Worm (Caenorhabditis elegans) whole organism, L4 larva: ENCODE measurements around the gene C30B5.6.

Experiments
- D1046.2 ChIP-seq: fragments of 200-800 bp; sonication (Bioruptor generic); IDR thresholded peaks from 2 replicates; pipeline ENCODE4 v1.3.6; 2022; ENCODE audit warnings: missing genetic modification characterization, missing compliant biosample characterization
- F37D6.2 ChIP-seq: sonication (generic microtip); optimal IDR thresholded peaks from 2 replicates; lab custom pipeline; 2016; ENCODE audit warnings: mild to moderate bottlenecking, missing genetic modification characterization, missing compliant biosample characterization
- F44E2.7 ChIP-seq: fragments of 200-800 bp; sonication (Bioruptor generic); IDR thresholded peaks from 2 replicates; pipeline ENCODE4 v2.1.2; 2022; ENCODE audit warnings: missing genetic modification characterization, missing compliant biosample characterization
- R02D3.7 ChIP-seq: fragments of 150-350 bp; sonication (generic microtip); optimal IDR thresholded peaks from 3 replicates; lab custom pipeline; 2014; ENCODE audit warnings: missing biosample characterization, missing genetic modification characterization
- T26A8.4 ChIP-seq: fragments of 200-800 bp; sonication (Bioruptor generic); IDR thresholded peaks from 2 replicates; pipeline ENCODE4 v1.3.6; 2022; ENCODE audit warnings: missing genetic modification characterization, missing compliant biosample characterization
- Y105C5A.15 ChIP-seq: fragments of 200-800 bp; sonication (Bioruptor generic); IDR thresholded peaks from 2 replicates; pipeline ENCODE4 v1.3.6; 2022; ENCODE audit warnings: missing genetic modification characterization, missing compliant biosample characterization
- Y75B8A.6 ChIP-seq: fragments of 200-800 bp; sonication (Bioruptor generic); IDR thresholded peaks from 2 replicates; pipeline ENCODE4 v1.3.6; 2022; ENCODE audit warnings: missing genetic modification reagents, missing genetic modification characterization, missing compliant biosample characterization
- ZK546.5 ChIP-seq, 2 experiments: sonication (generic microtip); optimal IDR thresholded peaks; 2 replicates each; lab custom pipeline; 2017; ENCODE audit warnings: missing biosample characterization in 2 of 2, missing genetic modification characterization in 2 of 2
- aha-1 ChIP-seq: fragments of 150-350 bp; peaks from one replicate; lab custom pipeline; 2014; ENCODE audit warnings: missing biosample characterization, missing genetic modification characterization
- arid-1 ChIP-seq: fragments of 200-800 bp; sonication (Bioruptor generic); conservative IDR thresholded peaks from 2 replicates; pipeline ENCODE4 v1.3.6; 2022; ENCODE audit warnings: missing genetic modification reagents, missing genetic modification characterization, missing compliant biosample characterization
- attf-4 ChIP-seq: sonication (generic microtip); optimal IDR thresholded peaks from 3 replicates; lab custom pipeline; 2017; ENCODE audit warnings: missing biosample characterization, missing genetic modification characterization
- ceh-20 ChIP-seq: fragments of 200-800 bp; sonication (Bioruptor generic); IDR thresholded peaks from 2 replicates; pipeline ENCODE4 v1.3.6; 2022; ENCODE audit warnings: missing genetic modification reagents, missing genetic modification characterization, missing compliant biosample characterization
- ceh-28 ChIP-seq: fragments of 150-350 bp; optimal IDR thresholded peaks from 2 replicates; lab custom pipeline; 2014; ENCODE audit warnings: missing biosample characterization, missing genetic modification reagents, missing genetic modification characterization
- ceh-62 ChIP-seq: sonication (generic microtip); optimal IDR thresholded peaks from 2 replicates; lab custom pipeline; 2017; ENCODE audit warnings: missing biosample characterization, missing genetic modification characterization
- ceh-82 ChIP-seq: sonication (generic microtip); optimal IDR thresholded peaks from 2 replicates; lab custom pipeline; 2017; ENCODE audit warnings: missing biosample characterization, missing genetic modification characterization
- ctbp-1 ChIP-seq: fragments of 200-800 bp; sonication (Bioruptor generic); IDR thresholded peaks from 2 replicates; pipeline ENCODE4 v1.3.6; 2022; ENCODE audit warnings: missing genetic modification reagents, missing genetic modification characterization, missing compliant biosample characterization
- daf-16 ChIP-seq, 3 experiments: sonication (generic microtip); optimal IDR thresholded peaks; 2 replicates each; lab custom pipeline; 2016 to 2017; ENCODE audit warnings: missing genetic modification characterization in 3 of 3, missing genetic modification reagents in 3 of 3, mild to moderate bottlenecking in 2 of 3, missing compliant biosample characterization in 2 of 3, missing biosample characterization in 1 of 3, moderate library complexity in 1 of 3
- daf-8 ChIP-seq: fragments of 200-800 bp; sonication (Bioruptor generic); IDR thresholded peaks from 2 replicates; pipeline ENCODE4 v1.3.6; 2022; ENCODE audit warnings: missing genetic modification characterization, missing compliant biosample characterization
- dmd-8 ChIP-seq: fragments of 200-800 bp; sonication (Bioruptor generic); IDR thresholded peaks from 2 replicates; pipeline ENCODE4 v1.3.6; 2022; ENCODE audit warnings: missing genetic modification characterization, missing compliant biosample characterization
- dpl-1 ChIP-seq: fragments of 150-350 bp; optimal IDR thresholded peaks from 2 replicates; lab custom pipeline; 2014; ENCODE audit warnings: missing biosample characterization, missing genetic modification reagents, missing genetic modification characterization
- egl-27 ChIP-seq: sonication (generic microtip); optimal IDR thresholded peaks from 3 replicates; lab custom pipeline; 2017; ENCODE audit warnings: missing biosample characterization, missing genetic modification reagents, missing genetic modification characterization
- hlh-11 ChIP-seq: fragments of 200-800 bp; sonication (Bioruptor generic); optimal IDR thresholded peaks from 2 replicates; lab custom pipeline; 2018; ENCODE audit warnings: mild to moderate bottlenecking, missing genetic modification characterization, missing compliant biosample characterization
- hmg-1.1 ChIP-seq: fragments of 200-800 bp; sonication (Bioruptor generic); IDR thresholded peaks from 2 replicates; pipeline ENCODE4 v1.3.6; 2022; ENCODE audit warnings: missing genetic modification reagents, missing genetic modification characterization, missing compliant biosample characterization
- mdl-1 ChIP-seq, 2 experiments: fragments of 150-350 bp in 1 of 2; sonication (generic microtip) in 1 of 2; optimal IDR thresholded peaks; 2 replicates each; lab custom pipeline; 2014 to 2017; ENCODE audit warnings: missing biosample characterization in 2 of 2, missing genetic modification characterization in 2 of 2
- mes-2 ChIP-seq: sonication (generic microtip); optimal IDR thresholded peaks from 2 replicates; lab custom pipeline; 2016; ENCODE audit warnings: missing genotype, mild to moderate bottlenecking, missing genetic modification characterization, missing compliant biosample characterization; ENCODE audit not compliant: poor library complexity, severe bottlenecking
- mxl-2 ChIP-seq: fragments of 200-800 bp; sonication (Bioruptor generic); conservative IDR thresholded peaks from 2 replicates; pipeline ENCODE4 v1.3.6; 2022; ENCODE audit warnings: missing genetic modification reagents, missing genetic modification characterization, missing compliant biosample characterization
- nhr-11 ChIP-seq: fragments of 150-350 bp; optimal IDR thresholded peaks from 2 replicates; lab custom pipeline; 2014; ENCODE audit warnings: missing biosample characterization, missing genetic modification characterization
- nhr-25 ChIP-seq: sonication (generic microtip); optimal IDR thresholded peaks from 2 replicates; lab custom pipeline; 2017; ENCODE audit warnings: missing genetic modification characterization, mild to moderate bottlenecking, missing compliant biosample characterization, antibody characterized with exemption, moderate library complexity, borderline replicate concordance; ENCODE audit not compliant: insufficient read depth
- nhr-41 ChIP-seq: fragments of 200-800 bp; sonication (Bioruptor generic); IDR thresholded peaks from 2 replicates; pipeline ENCODE4 v1.3.6; 2022; ENCODE audit warnings: missing genetic modification reagents, missing genetic modification characterization, missing compliant biosample characterization
- nhr-48 ChIP-seq: sonication (generic microtip); optimal IDR thresholded peaks from 2 replicates; lab custom pipeline; 2016; ENCODE audit warnings: mild to moderate bottlenecking, missing genetic modification characterization, missing compliant biosample characterization
- nhr-6 ChIP-seq: fragments of 150-350 bp; optimal IDR thresholded peaks from 2 replicates; lab custom pipeline; 2014; ENCODE audit warnings: missing biosample characterization, missing genetic modification characterization
- nhr-76 ChIP-seq: fragments of 150-350 bp; optimal IDR thresholded peaks from 2 replicates; lab custom pipeline; 2014; ENCODE audit warnings: missing biosample characterization, missing genetic modification characterization
- nhr-77 ChIP-seq: fragments of 150-350 bp; optimal IDR thresholded peaks from 2 replicates; lab custom pipeline; 2014; ENCODE audit warnings: missing biosample characterization, missing genetic modification characterization
- pha-4 ChIP-seq, 2 experiments: fragments of 150-350 bp in 1 of 2; fragments of 200-800 bp in 1 of 2; sonication (Bioruptor generic) in 1 of 2; IDR thresholded peaks in 1 of 2; optimal IDR thresholded peaks in 1 of 2; 2 replicates each; pipeline versions ENCODE4 v1.3.6 to Lab custom; 2014 to 2022; ENCODE audit warnings: missing genetic modification characterization in 2 of 2, missing genetic modification reagents in 2 of 2, missing biosample characterization in 1 of 2, missing compliant biosample characterization in 1 of 2
- saeg-2 ChIP-seq: fragments of 200-800 bp; sonication (Bioruptor generic); IDR thresholded peaks from 2 replicates; pipeline ENCODE4 v1.3.6; 2022; ENCODE audit warnings: missing genetic modification reagents, missing genetic modification characterization, missing compliant biosample characterization
- sdz-12 ChIP-seq: fragments of 200-800 bp; sonication (Bioruptor generic); optimal IDR thresholded peaks from 2 replicates; lab custom pipeline; 2018; ENCODE audit warnings: mild to moderate bottlenecking, missing genetic modification characterization, missing compliant biosample characterization
- snpc-1.2 ChIP-seq: fragments of 200-800 bp; sonication (Bioruptor generic); IDR thresholded peaks from 2 replicates; pipeline ENCODE4 v1.3.6; 2022; ENCODE audit warnings: missing genetic modification reagents, missing genetic modification characterization, missing compliant biosample characterization
- spr-1 ChIP-seq: sonication (generic microtip); optimal IDR thresholded peaks from 2 replicates; lab custom pipeline; 2016; ENCODE audit warnings: mild to moderate bottlenecking, missing genetic modification characterization, missing compliant biosample characterization
- spr-3 ChIP-seq: fragments of 200-800 bp; sonication (Bioruptor generic); optimal IDR thresholded peaks from 2 replicates; lab custom pipeline; 2018; ENCODE audit warnings: mild to moderate bottlenecking, missing genetic modification characterization, missing compliant biosample characterization
- unc-39 ChIP-seq: sonication (generic microtip); optimal IDR thresholded peaks from 2 replicates; lab custom pipeline; 2017; ENCODE audit warnings: missing biosample characterization, missing genetic modification characterization
- unc-62 ChIP-seq, 3 experiments: fragments of 150-350 bp in 1 of 3; sonication (generic microtip); optimal IDR thresholded peaks in 2 of 3; peaks in 1 of 3; 1 replicate in 1 of 3; 2 replicates in 2 of 3; lab custom pipeline; 2014 to 2017; ENCODE audit warnings: missing biosample characterization in 3 of 3, missing genetic modification characterization in 3 of 3, missing genetic modification reagents in 3 of 3, missing genotype in 1 of 3
- zag-1 ChIP-seq: fragments of 150-350 bp; optimal IDR thresholded peaks from 2 replicates; lab custom pipeline; 2014; ENCODE audit warnings: missing biosample characterization, missing genetic modification characterization
- zfp-3 ChIP-seq: fragments of 200-800 bp; sonication (Bioruptor generic); conservative IDR thresholded peaks from 2 replicates; pipeline ENCODE4 v1.3.6; 2022; ENCODE audit warnings: missing genetic modification reagents, missing genetic modification characterization, missing compliant biosample characterization
- zip-2 ChIP-seq: fragments of 150-350 bp; optimal IDR thresholded peaks from 2 replicates; lab custom pipeline; 2014; ENCODE audit warnings: missing biosample characterization, missing genetic modification characterization
- ztf-7 ChIP-seq: fragments of 150-350 bp; optimal IDR thresholded peaks from 2 replicates; lab custom pipeline; 2014; ENCODE audit warnings: missing biosample characterization, missing genetic modification characterization

Gene C30B5.6

ce11 chrII:6176154-6176897 lies 46.1 kb downstream of the C30B5.6 start (continued):
- TF ChIP-seq spr-1 (tag; lab: Kevin White, UChicago) (no peak), nhr-11 (tag; lab: Kevin White, UChicago) (peak; percentile 27), Y75B8A.6 (no peak), nhr-77 (tag; lab: Kevin White, UChicago) (no peak), unc-39 (tag; lab: Kevin White, UChicago) (no peak), mxl-2 (GFP tag; lab: Robert Waterston, UW) (0 out of 2 replicates have a peak, but pooled peaks have one; percentile 45), snpc-1.2 (GFP tag; lab: Robert Waterston, UW) (no peak), dmd-8 (no peak), nhr-76 (no peak), sdz-12 (GFP tag; lab: Kevin White, UChicago) (no peak), daf-16 (GFP tag; optimal IDR thresholded peaks at IDR 0.05; lab: Kevin White, UChicago) (peak in 1 of 2 experiments; percentile 56), daf-16 (tag; optimal IDR thresholded peaks at IDR 0.05; lab: Kevin White, UChicago) (no peak), nhr-25 (peak; percentile 25), ZK546.5 (tag; optimal IDR thresholded peaks at IDR 0.05; lab: Kevin White, UChicago) (no peak), zip-2 (tag; lab: Kevin White, UChicago) (no peak), unc-62 (GFP tag; optimal IDR thresholded peaks at IDR 0.05 in 1 of 2; lab: Kevin White, UChicago) (peak in 1 of 2 experiments; percentile 68), unc-62 (tag; optimal IDR thresholded peaks at IDR 0.05; lab: Kevin White, UChicago) (no peak), aha-1 (peak; percentile 23), zfp-3 (no peak), nhr-41 (no peak), ceh-62 (no peak), zag-1 (tag; lab: Kevin White, UChicago) (no peak), Y105C5A.15 (GFP tag; lab: Robert Waterston, UW) (no peak), nhr-48 (tag; lab: Kevin White, UChicago) (peak; percentile 86), saeg-2 (GFP tag; lab: Robert Waterston, UW) (no peak), hlh-11 (tag; lab: Kevin White, UChicago) (peak; percentile 34), nhr-6 (no peak), mes-2 (tag; lab: Kevin White, UChicago) (no peak), spr-3 (no peak)

- TF ChIP-seq aha-1: peak; percentile 77
- TF ChIP-seq ceh-20 (GFP tag; lab: Robert Waterston, UW): peak; percentile 18; the same call in 1 of the 2 replicates
- no peak for TF ChIP-seq ceh-82 (tag; lab: Kevin White, UChicago)
- TF ChIP-seq daf-16 (GFP tag; optimal IDR thresholded peaks at IDR 0.05; lab: Kevin White, UChicago): no peak
- no peak for TF ChIP-seq daf-16 (tag; optimal IDR thresholded peaks at IDR 0.05; lab: Kevin White, UChicago)
- TF ChIP-seq mdl-1 (tag; optimal IDR thresholded peaks at IDR 0.05; lab: Kevin White, UChicago): peak in 1 of 2 experiments; percentile 18
- TF ChIP-seq F37D6.2: no peak
- 0 out of 2 replicates have a peak, but pooled peaks have one; percentile 59 for TF ChIP-seq hmg-1.1
- no peak for TF ChIP-seq egl-27 (tag; lab: Kevin White, UChicago)
These were observed 47.4 kb downstream of the C30B5.6 start for ce11 chrII:6175027-6175426.

- TF ChIP-seq mdl-1 (tag; optimal IDR thresholded peaks at IDR 0.05; lab: Kevin White, UChicago) (no peak), nhr-11 (tag; lab: Kevin White, UChicago) (no peak), spr-3 (no peak), pha-4 (GFP tag; IDR thresholded peaks at IDR 0.05; lab: Robert Waterston, UW) (no peak), pha-4 (tag; optimal IDR thresholded peaks at IDR 0.05; lab: Kevin White, UChicago) (no peak), D1046.2 (no peak), T26A8.4 (GFP tag; lab: Robert Waterston, UW) (no peak), ceh-28 (tag; lab: Kevin White, UChicago) (no peak), attf-4 (tag; lab: Kevin White, UChicago) (no peak), R02D3.7 (tag; lab: Kevin White, UChicago) (no peak), arid-1 (GFP tag; lab: Robert Waterston, UW) (no peak), F44E2.7 (no peak), ctbp-1 (GFP tag; lab: Robert Waterston, UW) (no peak), dpl-1 (GFP tag; lab: Kevin White, UChicago) (no peak), daf-8 (GFP tag; lab: Robert Waterston, UW) (no peak), ztf-7 (tag; lab: Kevin White, UChicago) (no peak)
These were observed 49.1 kb downstream of the C30B5.6 start, which contains the start of gene F40H3.2 for ce11 chrII:6173400-6173799. TSS of gene F40H3.2 (plus strand) at chrII:6173649.
